Comparison of ENCODE assay signal across 2 worm cellular contexts in the genomic region with DNA sequence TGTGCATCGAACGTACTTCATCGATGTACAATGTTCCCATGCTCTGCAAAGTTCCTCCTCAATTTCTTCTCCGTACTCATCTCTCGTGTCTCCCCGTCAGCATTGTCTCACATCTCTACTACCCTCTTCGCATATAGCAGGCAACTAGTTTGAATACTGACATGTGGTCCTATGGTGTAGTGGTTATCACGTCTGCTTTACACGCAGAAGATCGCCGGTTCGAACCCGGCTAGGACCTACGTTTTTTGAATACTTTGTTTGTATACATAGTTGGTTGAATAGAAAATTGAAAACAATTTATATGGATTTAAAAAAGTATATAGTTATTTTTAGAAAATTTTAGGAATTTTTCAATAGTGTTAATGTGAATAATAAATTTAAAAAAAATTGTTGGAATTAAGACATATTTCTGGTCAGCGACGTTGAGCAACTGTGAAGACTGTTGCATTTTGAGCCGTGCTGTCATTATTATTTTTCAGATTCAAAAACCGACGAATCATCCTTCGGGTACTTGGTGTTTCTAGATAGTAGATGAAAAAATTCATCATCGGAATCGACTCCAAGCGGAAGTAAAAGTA.
TF ChIP-seq lines count a peak whose summit lies in the region.

No protein-coding gene starts in this region.

TF ChIP-seq in whole organism, L4 larva, 104 proteins besides CTCF, POLR2A, EP300 and RAD21 (continued from another document):
- peak; percentile 72 for TF ChIP-seq mxl-3 (GFP tag; optimal IDR thresholded peaks at IDR 0.05; lab: Kevin White, UChicago)
- TF ChIP-seq Y105C5A.15 (GFP tag; IDR thresholded peaks at IDR 0.05; lab: Robert Waterston, UW): peak; percentile 88; the same call in 1 of the 2 replicates
- peak; percentile 82 for TF ChIP-seq F10B5.3 (tag; optimal IDR thresholded peaks at IDR 0.05; lab: Kevin White, UChicago)
- TF ChIP-seq hmg-1.1 (GFP tag; IDR thresholded peaks at IDR 0.05; lab: Robert Waterston, UW): peak; percentile 98
- TF ChIP-seq spr-3 (GFP tag; optimal IDR thresholded peaks at IDR 0.05; lab: Kevin White, UChicago): peak; percentile 83
- TF ChIP-seq T26A8.4 (GFP tag; IDR thresholded peaks at IDR 0.05; lab: Robert Waterston, UW): no peak
- no peak for TF ChIP-seq R02D3.7 (tag; optimal IDR thresholded peaks at IDR 0.05; lab: Kevin White, UChicago)
- TF ChIP-seq D1046.2 (GFP tag; IDR thresholded peaks at IDR 0.05; lab: Robert Waterston, UW): peak; percentile 91
- peak; percentile 90 for TF ChIP-seq mdt-29 (GFP tag; IDR thresholded peaks at IDR 0.05; lab: Robert Waterston, UW)
- TF ChIP-seq daf-8 (GFP tag; IDR thresholded peaks at IDR 0.05; lab: Robert Waterston, UW): peak; percentile 82; the same call in 1 of the 2 replicates
- no peak for TF ChIP-seq ceh-82 (tag; optimal IDR thresholded peaks at IDR 0.05; lab: Kevin White, UChicago)
- no peak; the same call in none of the 2 replicates for TF ChIP-seq pha-4 (GFP tag; IDR thresholded peaks at IDR 0.05; lab: Robert Waterston, UW)
- peak; percentile 12 for TF ChIP-seq pha-4 (tag; optimal IDR thresholded peaks at IDR 0.05; lab: Kevin White, UChicago)
- peak; percentile 87 to 97 for TF ChIP-seq daf-16 (GFP tag; optimal IDR thresholded peaks at IDR 0.05; lab: Kevin White, UChicago)
- TF ChIP-seq daf-16 (tag; optimal IDR thresholded peaks at IDR 0.05; lab: Kevin White, UChicago): peak; percentile 89
- peak in 1 of 2 experiments; percentile 96 for TF ChIP-seq unc-62 (GFP tag; optimal IDR thresholded peaks at IDR 0.05 in 1 of 2; lab: Kevin White, UChicago)
- TF ChIP-seq unc-62 (tag; optimal IDR thresholded peaks at IDR 0.05; lab: Kevin White, UChicago): no peak
- TF ChIP-seq tag-97 (GFP tag; IDR thresholded peaks at IDR 0.05; lab: Robert Waterston, UW): no peak
- TF ChIP-seq zfp-3 (GFP tag; conservative IDR thresholded peaks at IDR 0.05; lab: Robert Waterston, UW): peak; percentile 85
- TF ChIP-seq dmd-8 (GFP tag; IDR thresholded peaks at IDR 0.05; lab: Robert Waterston, UW): peak; percentile 97
- TF ChIP-seq nhr-48 (tag; optimal IDR thresholded peaks at IDR 0.05; lab: Kevin White, UChicago): peak; percentile 78
- no peak for TF ChIP-seq egl-27 (tag; optimal IDR thresholded peaks at IDR 0.05; lab: Kevin White, UChicago)
- TF ChIP-seq nhr-6 (tag; optimal IDR thresholded peaks at IDR 0.05; lab: Kevin White, UChicago): peak; percentile 63
- TF ChIP-seq nhr-77 (tag; optimal IDR thresholded peaks at IDR 0.05; lab: Kevin White, UChicago): peak; percentile 71
- TF ChIP-seq daf-12 (tag; optimal IDR thresholded peaks at IDR 0.05; lab: Kevin White, UChicago): no peak
- peak; percentile 43 for TF ChIP-seq jun-1 (tag; optimal IDR thresholded peaks at IDR 0.05; lab: Kevin White, UChicago)
- TF ChIP-seq Y75B8A.6 (GFP tag; IDR thresholded peaks at IDR 0.05; lab: Robert Waterston, UW): peak; percentile 96
- TF ChIP-seq gei-8 (GFP tag; optimal IDR thresholded peaks at IDR 0.05; lab: Kevin White, UChicago): peak; percentile 74
- no peak for TF ChIP-seq ceh-28 (tag; optimal IDR thresholded peaks at IDR 0.05; lab: Kevin White, UChicago)
- no peak for TF ChIP-seq mes-2 (tag; optimal IDR thresholded peaks at IDR 0.05; lab: Kevin White, UChicago; ENCODE audit: poor library complexity, severe bottlenecking)
- no peak for TF ChIP-seq set-16 (GFP tag; IDR thresholded peaks at IDR 0.05; lab: Robert Waterston, UW)
- peak; percentile 72; the same call in 1 of the 2 replicates for TF ChIP-seq dmd-9 (GFP tag; IDR thresholded peaks at IDR 0.05; lab: Robert Waterston, UW)
- TF ChIP-seq daf-19 (GFP tag; conservative IDR thresholded peaks at IDR 0.05; lab: Robert Waterston, UW): peak; percentile 97
- TF ChIP-seq dve-1 (tag; optimal IDR thresholded peaks at IDR 0.05; lab: Kevin White, UChicago; ENCODE audit: insufficient read depth): peak; percentile 94
- TF ChIP-seq T20F7.1 (GFP tag; optimal IDR thresholded peaks at IDR 0.05; lab: Kevin White, UChicago): peak; percentile 81
- no peak for TF ChIP-seq ama-1 (optimal IDR thresholded peaks at IDR 0.05; lab: Kevin White, UChicago)
- TF ChIP-seq lin-1 (GFP tag; IDR thresholded peaks at IDR 0.05; lab: Robert Waterston, UW): peak; percentile 89
- peak; percentile 88 for TF ChIP-seq ztf-7 (tag; optimal IDR thresholded peaks at IDR 0.05; lab: Kevin White, UChicago)
- TF ChIP-seq ceh-20 (GFP tag; IDR thresholded peaks at IDR 0.05; lab: Robert Waterston, UW): peak; percentile 85
- TF ChIP-seq snpc-4 (tag; optimal IDR thresholded peaks at IDR 0.05; lab: Kevin White, UChicago): no peak
- peak; percentile 83 for TF ChIP-seq lin-29 (GFP tag; IDR thresholded peaks at IDR 0.05; lab: Robert Waterston, UW)
- TF ChIP-seq saeg-2 (GFP tag; IDR thresholded peaks at IDR 0.05; lab: Robert Waterston, UW): peak; percentile 72
- peak; percentile 62 for TF ChIP-seq zip-2 (tag; optimal IDR thresholded peaks at IDR 0.05; lab: Kevin White, UChicago)
- TF ChIP-seq Y48G9A.11 (GFP tag; IDR thresholded peaks at IDR 0.05; lab: Robert Waterston, UW): peak; percentile 73
- no peak for TF ChIP-seq unc-39 (tag; optimal IDR thresholded peaks at IDR 0.05; lab: Kevin White, UChicago)
- TF ChIP-seq ceh-44 (GFP tag; IDR thresholded peaks at IDR 0.05; lab: Robert Waterston, UW): peak; percentile 87
- peak; percentile 20 for TF ChIP-seq cey-2 (tag; optimal IDR thresholded peaks at IDR 0.05; lab: Kevin White, UChicago; ENCODE audit: borderline replicate concordance, insufficient read depth)
- peak; percentile 79 for TF ChIP-seq ceh-32 (tag; optimal IDR thresholded peaks at IDR 0.05; lab: Kevin White, UChicago; ENCODE audit: poor library complexity)
- TF ChIP-seq lin-13 (GFP tag; optimal IDR thresholded peaks at IDR 0.05; lab: Kevin White, UChicago): peak; percentile 56
- TF ChIP-seq fkh-10 (GFP tag; optimal IDR thresholded peaks at IDR 0.05; lab: Kevin White, UChicago): peak; percentile 31
- no peak for TF ChIP-seq hlh-11 (tag; optimal IDR thresholded peaks at IDR 0.05; lab: Kevin White, UChicago)

TF ChIP-seq in whole organism, late embryonic, 69 proteins besides CTCF, POLR2A, EP300 and RAD21 (continued from another document):
- TF ChIP-seq ceh-2 (tag; optimal IDR thresholded peaks at IDR 0.05; lab: Kevin White, UChicago) (peak; percentile 83), nhr-232 (tag; optimal IDR thresholded peaks at IDR 0.05; lab: Kevin White, UChicago) (peak; percentile 82), ztf-16 (tag; optimal IDR thresholded peaks at IDR 0.05; lab: Kevin White, UChicago) (peak; percentile 88), ceh-9 (tag; optimal IDR thresholded peaks at IDR 0.05; lab: Kevin White, UChicago) (peak; percentile 77), ceh-14 (tag; optimal IDR thresholded peaks at IDR 0.05; lab: Kevin White, UChicago) (peak; percentile 78), dmd-4 (tag; optimal IDR thresholded peaks at IDR 0.05; lab: Kevin White, UChicago; ENCODE audit: borderline replicate concordance) (peak; percentile 89), nhr-11 (tag; optimal IDR thresholded peaks at IDR 0.05; lab: Kevin White, UChicago) (no peak), ceh-31 (tag; optimal IDR thresholded peaks at IDR 0.05; lab: Kevin White, UChicago) (peak; percentile 82), lim-6 (tag; optimal IDR thresholded peaks at IDR 0.05; lab: Kevin White, UChicago) (peak; percentile 64), sox-2 (GFP tag; IDR thresholded peaks at IDR 0.05; lab: Robert Waterston, UW) (peak; percentile 92), F13H6.1 (tag; optimal IDR thresholded peaks at IDR 0.05; lab: Kevin White, UChicago) (peak; percentile 72)
